Fruit fly (Drosophila melanogaster) whole organism, wandering third instar larva: ENCODE data around the gene CanA-14F.

Experiments used
- Hnf4 ChIP-seq: fragments of 200-800 bp; sonication (Bioruptor generic); optimal IDR thresholded peaks from 2 replicates; lab custom pipeline; 2016; ENCODE audit warnings: missing biosample characterization, mild to moderate bottlenecking, missing genetic modification characterization
- Hr83 ChIP-seq: fragments of 200-300 bp; sonication (Bioruptor generic); optimal IDR thresholded peaks from 2 replicates; lab custom pipeline; 2016; ENCODE audit warnings: missing biosample characterization, mild to moderate bottlenecking, missing genetic modification characterization, moderate library complexity; ENCODE audit not compliant: poor library complexity, severe bottlenecking
- OdsH ChIP-seq: fragments of 200-800 bp; sonication (Bioruptor generic); optimal IDR thresholded peaks from 2 replicates; lab custom pipeline; 2016; ENCODE audit warnings: missing biosample characterization, mild to moderate bottlenecking, missing genetic modification characterization
- Rel ChIP-seq, 2 experiments: fragments of 200-800 bp; sonication (Bioruptor generic) in 1 of 2; optimal IDR thresholded peaks; 2 replicates in 1 of 2; 3 replicates in 1 of 2; lab custom pipeline; 2016 to 2019; ENCODE audit warnings: mild to moderate bottlenecking in 2 of 2, missing biosample characterization in 2 of 2, missing genetic modification characterization in 2 of 2, moderate library complexity in 1 of 2
- h ChIP-seq: fragments of 200-800 bp; sonication (Bioruptor generic); optimal IDR thresholded peaks from 3 replicates; lab custom pipeline; 2016; ENCODE audit warnings: missing biosample characterization, mild to moderate bottlenecking, missing genetic modification characterization
- jim ChIP-seq: fragments of 175-275, 200-325 bp; sonication (Bioruptor generic); optimal IDR thresholded peaks from 2 replicates; lab custom pipeline; 2016; ENCODE audit warnings: missing biosample characterization, mild to moderate bottlenecking, missing genetic modification characterization
- lola ChIP-seq: fragments of >200 bp; optimal IDR thresholded peaks from 2 replicates; lab custom pipeline; 2017; ENCODE audit warnings: missing biosample characterization, missing genetic modification characterization
- psq ChIP-seq: fragments of 200-800 bp; sonication (Bioruptor generic); optimal IDR thresholded peaks from 3 replicates; lab custom pipeline; 2017; ENCODE audit warnings: missing biosample characterization, mild to moderate bottlenecking, missing genetic modification characterization, moderate library complexity
- sage ChIP-seq: fragments of 200-800 bp; sonication (Bioruptor generic); optimal IDR thresholded peaks from 2 replicates; lab custom pipeline; 2016; ENCODE audit warnings: missing biosample characterization, mild to moderate bottlenecking, missing genetic modification characterization
- usp ChIP-seq: fragments of >200 bp; optimal IDR thresholded peaks from 2 replicates; lab custom pipeline; 2017; ENCODE audit warnings: missing biosample characterization, missing genetic modification characterization

DNA sequence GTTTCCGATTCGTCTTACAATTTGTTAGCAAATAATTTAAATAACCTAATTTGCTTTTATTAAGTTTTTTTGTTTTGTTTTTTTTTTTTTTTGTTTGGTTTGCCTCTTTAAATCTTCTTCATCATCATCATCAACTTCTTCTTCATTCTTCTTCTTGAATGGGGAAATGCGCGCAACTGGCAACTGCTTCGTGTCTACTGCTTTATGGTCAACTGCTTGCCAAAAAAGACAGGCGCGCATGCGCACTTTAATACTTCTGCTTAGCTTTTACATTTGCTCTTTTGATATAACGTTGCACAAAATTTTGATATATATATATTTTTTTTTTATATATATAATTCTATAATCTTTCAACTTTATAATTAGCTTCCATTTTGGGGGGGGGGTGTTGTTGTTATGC, 21.6 kb downstream of the CanA-14F start:
- TF ChIP-seq sage = no peak
- TF ChIP-seq lola (GFP tag; lab: Kevin White, UChicago) = no peak
- no peak for TF ChIP-seq OdsH
- TF ChIP-seq h (GFP tag; lab: Kevin White, UChicago) = no peak
- no peak for TF ChIP-seq jim (GFP tag; lab: Kevin White, UChicago)
- no peak for TF ChIP-seq Hr83 (GFP tag; lab: Kevin White, UChicago)
- no peak for TF ChIP-seq usp
- TF ChIP-seq Rel (GFP tag; optimal IDR thresholded peaks at IDR 0.05; lab: Kevin White, UChicago) = no peak
- no peak for TF ChIP-seq Rel (tag; optimal IDR thresholded peaks at IDR 0.05; lab: Kevin White, UChicago)
- TF ChIP-seq Hnf4 (GFP tag; lab: Kevin White, UChicago) = no peak
- TF ChIP-seq psq (GFP tag; lab: Kevin White, UChicago) = no peak
